Fruit fly (Drosophila melanogaster): ENCODE results near the gene Kap-alpha3.
A peak's percentile ranks its signal among the peaks of the same experiment; 100 is the strongest.

Gene Kap-alpha3

dm6 chr3R:9626880-9627401 is 49.4 kb upstream of the Kap-alpha3 start, which contains the start of the genes CG9427 and CG8319 (continued):
- TF ChIP-seq sd (tag; optimal IDR thresholded peaks at IDR 0.05), result peak; percentile 44
- no peak for TF ChIP-seq Taf1 (GFP tag; IDR thresholded peaks at IDR 0.05)
- TF ChIP-seq NC2α (GFP tag; optimal IDR thresholded peaks at IDR 0.05), result no peak
- TF ChIP-seq ham (GFP tag; IDR thresholded peaks at IDR 0.05), result no peak
- TF ChIP-seq Spps (tag; optimal IDR thresholded peaks at IDR 0.05), result peak; percentile 50
- TF ChIP-seq CG14860 (GFP tag; IDR thresholded peaks at IDR 0.05; ENCODE audit: partially characterized antibody), result peak; percentile 82
- no peak for TF ChIP-seq Tbp (GFP tag; optimal IDR thresholded peaks at IDR 0.05)
- TF ChIP-seq tap (tag; optimal IDR thresholded peaks at IDR 0.05), result peak; percentile 41
- TF ChIP-seq az2 (GFP tag; optimal IDR thresholded peaks at IDR 0.05), result peak; percentile 51
- no peak for TF ChIP-seq her (GFP tag; optimal IDR thresholded peaks at IDR 0.05)
- TF ChIP-seq HLH54F (GFP tag; optimal IDR thresholded peaks at IDR 0.05), result peak; percentile 60
- peak; percentile 23 for TF ChIP-seq Dad (GFP tag; optimal IDR thresholded peaks at IDR 0.05)
- peak; percentile 47 for TF ChIP-seq NfI (GFP tag; optimal IDR thresholded peaks at IDR 0.05)
- no peak for TF ChIP-seq Eip74EF (GFP tag; optimal IDR thresholded peaks at IDR 0.05)
- TF ChIP-seq gem (tag; optimal IDR thresholded peaks at IDR 0.05), result peak; percentile 81
- TF ChIP-seq Dip3 (GFP tag; optimal IDR thresholded peaks at IDR 0.05), result peak; percentile 58
- TF ChIP-seq cas (GFP tag; IDR thresholded peaks at IDR 0.05), result no peak
- no peak for TF ChIP-seq Poxn (GFP tag; IDR thresholded peaks at IDR 0.05)
- TF ChIP-seq ab (GFP tag; optimal IDR thresholded peaks at IDR 0.05), result no peak
- peak; percentile 100 for TF ChIP-seq CG3995 (GFP tag; optimal IDR thresholded peaks at IDR 0.05)
- peak; percentile 63 for TF ChIP-seq Max (GFP tag; optimal IDR thresholded peaks at IDR 0.05)
- TF ChIP-seq dan (GFP tag; IDR thresholded peaks at IDR 0.05), result no peak
- peak; percentile 64 for TF ChIP-seq CG13894 (tag; optimal IDR thresholded peaks at IDR 0.05)
- peak; percentile 39 for TF ChIP-seq CG18599 (GFP tag; optimal IDR thresholded peaks at IDR 0.05)
- TF ChIP-seq vfl (GFP tag; optimal IDR thresholded peaks at IDR 0.05), result peak; percentile 42
- no peak for TF ChIP-seq Nf-YA (GFP tag; IDR thresholded peaks at IDR 0.05)
- peak; percentile 55 for TF ChIP-seq CG3847 (GFP tag; IDR thresholded peaks at IDR 0.05)
- TF ChIP-seq CG17359 (tag; optimal IDR thresholded peaks at IDR 0.05), result peak; percentile 64
- TF ChIP-seq tx (GFP tag; optimal IDR thresholded peaks at IDR 0.05), result peak; percentile 43
- TF ChIP-seq tin (GFP tag; optimal IDR thresholded peaks at IDR 0.05), result peak; percentile 71
- TF ChIP-seq zf30C (GFP tag; optimal IDR thresholded peaks at IDR 0.05), result no peak
- TF ChIP-seq CG8290 (GFP tag; optimal IDR thresholded peaks at IDR 0.05), result peak; percentile 34
- peak in 1 of 2 experiments; percentile 53 for TF ChIP-seq CG8290 (tag; optimal IDR thresholded peaks at IDR 0.05)
- TF ChIP-seq CG5953 (GFP tag; IDR thresholded peaks at IDR 0.05), result no peak
- no peak for TF ChIP-seq CG8089 (GFP tag; optimal IDR thresholded peaks at IDR 0.05)
- TF ChIP-seq CG9817 (tag; optimal IDR thresholded peaks at IDR 0.05), result peak; percentile 55
- TF ChIP-seq fd64A (GFP tag; optimal IDR thresholded peaks at IDR 0.05), result no peak
- TF ChIP-seq CG33213 (GFP tag; optimal IDR thresholded peaks at IDR 0.05), result peak; percentile 26
- no peak for TF ChIP-seq Vsx1 (GFP tag; optimal IDR thresholded peaks at IDR 0.05)
- TF ChIP-seq CG17361 (GFP tag; IDR thresholded peaks at IDR 0.05), result peak; percentile 67; the same call in 2 of the 3 replicates
- TF ChIP-seq ranshi (GFP tag; IDR thresholded peaks at IDR 0.05), result 0 out of 2 replicates have a peak, but pooled peaks have one; percentile 28
- TF ChIP-seq cg (GFP tag; optimal IDR thresholded peaks at IDR 0.05), result no peak
- no peak for TF ChIP-seq CG10565 (GFP tag; optimal IDR thresholded peaks at IDR 0.05)
- peak; percentile 75 for TF ChIP-seq Hsf (GFP tag; optimal IDR thresholded peaks at IDR 0.05)
- TF ChIP-seq CG11456 (GFP tag; IDR thresholded peaks at IDR 0.05), result 0 out of 3 replicates have a peak, but pooled peaks have one; percentile 40
- TF ChIP-seq nerfin-1 (tag; optimal IDR thresholded peaks at IDR 0.05), result peak; percentile 36
- peak; percentile 76 for TF ChIP-seq CoRest (tag; optimal IDR thresholded peaks at IDR 0.05)
- no peak for TF ChIP-seq CG18619 (GFP tag; optimal IDR thresholded peaks at IDR 0.05)
- no peak for TF ChIP-seq CG11723 (GFP tag; optimal IDR thresholded peaks at IDR 0.05)
- TF ChIP-seq stwl (tag; optimal IDR thresholded peaks at IDR 0.05), result peak; percentile 71
- peak; percentile 38; the same call in 1 of the 2 replicates for TF ChIP-seq CG11247 (GFP tag; IDR thresholded peaks at IDR 0.05)

All from whole organism, embryonic.